Fruit fly (Drosophila melanogaster) whole organism, embryonic: ENCODE results near the gene Scox.

Source experiments
- CG10321 ChIP-seq: fragments of 200-800 bp; sonication (Bioruptor generic); IDR thresholded peaks from 2 replicates; pipeline ENCODE4 v1.3.6; 2022; ENCODE audit warnings: missing biosample characterization, missing genetic modification characterization
- CG10366 ChIP-seq: fragments of 200-800 bp; sonication (Bioruptor generic); IDR thresholded peaks from 2 replicates; pipeline ENCODE4 v1.3.6; 2022; ENCODE audit warnings: missing biosample characterization, missing genetic modification characterization
- CG10462 ChIP-seq: fragments of 200-800 bp; sonication (Bioruptor generic); optimal IDR thresholded peaks from 2 replicates; lab custom pipeline; 2016; ENCODE audit warnings: missing biosample characterization, missing genetic modification characterization
- CG10543 ChIP-seq: fragments of 200-800 bp; sonication (Bioruptor generic); optimal IDR thresholded peaks from 3 replicates; lab custom pipeline; 2017; ENCODE audit warnings: missing biosample characterization, mild to moderate bottlenecking, missing genetic modification characterization, moderate library complexity
- CG11696 ChIP-seq: fragments of 200-800 bp; sonication (Bioruptor generic); IDR thresholded peaks from 2 replicates; pipeline ENCODE4 v1.3.6; 2022; ENCODE audit warnings: missing biosample characterization, missing genetic modification characterization
- CG13424 ChIP-seq: fragments of 200-800 bp; sonication (Bioruptor generic); optimal IDR thresholded peaks from 2 replicates; lab custom pipeline; 2019; ENCODE audit warnings: missing biosample characterization, mild to moderate bottlenecking, missing genetic modification characterization, moderate library complexity
- CG13894 ChIP-seq: fragments of 200-800 bp; sonication (Bioruptor generic); optimal IDR thresholded peaks from 3 replicates; lab custom pipeline; 2018; ENCODE audit warnings: missing biosample characterization, mild to moderate bottlenecking, missing genetic modification characterization, moderate library complexity
- CG1529 ChIP-seq: fragments of 200-800 bp; sonication (Bioruptor generic); optimal IDR thresholded peaks from 3 replicates; lab custom pipeline; 2018; ENCODE audit warnings: missing biosample characterization, missing genetic modification characterization
- CG15601 ChIP-seq: fragments of 200-800 bp; sonication (Bioruptor generic); optimal IDR thresholded peaks from 3 replicates; lab custom pipeline; 2019; ENCODE audit warnings: missing biosample characterization, mild to moderate bottlenecking, missing genetic modification characterization, moderate library complexity
- CG16813 ChIP-seq: fragments of 200-800 bp; sonication (Bioruptor generic); IDR thresholded peaks from 3 replicates; pipeline ENCODE4 v1.3.6; 2022; ENCODE audit warnings: missing biosample characterization, missing genetic modification characterization; ENCODE audit not compliant: partially characterized antibody
- CG1792 ChIP-seq: fragments of 200-800 bp; sonication (Bioruptor generic); optimal IDR thresholded peaks from 2 replicates; lab custom pipeline; 2016; ENCODE audit warnings: missing biosample characterization, missing genetic modification characterization
- CG1832 ChIP-seq: fragments of 200-800 bp; sonication (Bioruptor generic); optimal IDR thresholded peaks from 2 replicates; lab custom pipeline; 2017; ENCODE audit warnings: missing biosample characterization, mild to moderate bottlenecking, missing genetic modification characterization, inconsistent platforms
- CG18619 ChIP-seq: fragments of 200-800 bp; sonication (Bioruptor generic); optimal IDR thresholded peaks from 3 replicates; lab custom pipeline; 2017; ENCODE audit warnings: missing biosample characterization, mild to moderate bottlenecking, missing genetic modification characterization
- CG31365 ChIP-seq: fragments of 200-800 bp; sonication (Bioruptor generic); optimal IDR thresholded peaks from 2 replicates; lab custom pipeline; 2018; ENCODE audit warnings: missing biosample characterization, mild to moderate bottlenecking, missing genetic modification characterization
- CG32772 ChIP-seq: fragments of 200-800 bp; sonication (Bioruptor generic); IDR thresholded peaks from 2 replicates; pipeline ENCODE4 v1.3.6; 2022; ENCODE audit warnings: missing biosample characterization, missing genetic modification characterization
- CG34224 ChIP-seq: fragments of 200-800 bp; sonication (Bioruptor generic); IDR thresholded peaks from 3 replicates; pipeline ENCODE4 v1.3.6; 2022; ENCODE audit warnings: missing biosample characterization, missing genetic modification characterization; ENCODE audit not compliant: partially characterized antibody
- CG4854 ChIP-seq: fragments of 200-800 bp; sonication (Bioruptor generic); optimal IDR thresholded peaks from 2 replicates; lab custom pipeline; 2016; ENCODE audit warnings: missing biosample characterization, missing genetic modification characterization, inconsistent platforms
- CG5245 ChIP-seq: fragments of 200-800 bp; sonication (Bioruptor generic); optimal IDR thresholded peaks from 3 replicates; lab custom pipeline; 2016; ENCODE audit warnings: missing biosample characterization, missing genetic modification characterization
- CG7963 ChIP-seq: fragments of 200-800 bp; sonication (Bioruptor generic); IDR thresholded peaks from 3 replicates; pipeline ENCODE4 v1.3.6; 2022; ENCODE audit warnings: missing biosample characterization, missing genetic modification characterization; ENCODE audit not compliant: partially characterized antibody
- CG9817 ChIP-seq: fragments of 200-800 bp; sonication (Bioruptor generic); optimal IDR thresholded peaks from 2 replicates; lab custom pipeline; 2018; ENCODE audit warnings: missing biosample characterization, mild to moderate bottlenecking, missing genetic modification characterization, moderate library complexity
- Dad ChIP-seq: fragments of 200-800 bp; sonication (Bioruptor generic); optimal IDR thresholded peaks from 3 replicates; lab custom pipeline; 2016; ENCODE audit warnings: missing biosample characterization, missing genetic modification characterization
- Deaf1 ChIP-seq: fragments of 200-800 bp; optimal IDR thresholded peaks from 3 replicates; lab custom pipeline; 2019; ENCODE audit warnings: missing biosample characterization, mild to moderate bottlenecking, missing genetic modification characterization, moderate library complexity
- Ets65A ChIP-seq: fragments of 200-800 bp; sonication (Bioruptor generic); peaks from one replicate; lab custom pipeline; 2016; ENCODE audit warnings: missing biosample characterization, missing genetic modification characterization
- Fer1 ChIP-seq: fragments of 200-800 bp; sonication (Bioruptor generic); optimal IDR thresholded peaks from 2 replicates; lab custom pipeline; 2017; ENCODE audit warnings: missing biosample characterization, mild to moderate bottlenecking, missing genetic modification characterization
- Hand ChIP-seq: fragments of 200-800 bp; sonication (Bioruptor generic); optimal IDR thresholded peaks from 2 replicates; lab custom pipeline; 2017; ENCODE audit warnings: mild to moderate bottlenecking, missing biosample characterization, missing genetic modification reagents, missing genetic modification characterization
- Lim3 ChIP-seq: fragments of 200-800 bp; sonication (Bioruptor generic); IDR thresholded peaks from 2 replicates; pipeline ENCODE4 v1.3.6; 2022; ENCODE audit warnings: missing biosample characterization, missing genetic modification characterization
- MESR4 ChIP-seq: fragments of 200-800 bp; sonication (Bioruptor generic); optimal IDR thresholded peaks from 2 replicates; lab custom pipeline; 2018; ENCODE audit warnings: missing biosample characterization, mild to moderate bottlenecking, missing genetic modification characterization, moderate library complexity
- Med ChIP-seq: fragments of 200-800 bp; sonication (Bioruptor generic); peaks from one replicate; lab custom pipeline; 2016; ENCODE audit warnings: missing biosample characterization, missing genetic modification characterization, mild to moderate bottlenecking, inconsistent platforms, moderate library complexity
- NC2β ChIP-seq: fragments of 200-800 bp; sonication (Bioruptor generic); optimal IDR thresholded peaks from 2 replicates; lab custom pipeline; 2016; ENCODE audit warnings: missing biosample characterization, missing genetic modification characterization
- Ssrp ChIP-seq: fragments of 200-800 bp; sonication (Bioruptor generic); optimal IDR thresholded peaks from 2 replicates; lab custom pipeline; 2018; ENCODE audit warnings: missing biosample characterization, mild to moderate bottlenecking, missing genetic modification characterization, moderate library complexity
- ap ChIP-seq: fragments of 200-800 bp; sonication (Bioruptor generic); IDR thresholded peaks from 2 replicates; pipeline ENCODE4 v1.3.6; 2022; ENCODE audit warnings: missing biosample characterization, missing genetic modification characterization
- ash1 ChIP-seq: fragments of 200-800 bp; sonication (Bioruptor generic); optimal IDR thresholded peaks from 2 replicates; lab custom pipeline; 2018; ENCODE audit warnings: missing biosample characterization, mild to moderate bottlenecking, missing genetic modification characterization
- bab2 ChIP-seq: fragments of 200-800 bp; sonication (Bioruptor generic); optimal IDR thresholded peaks from 2 replicates; lab custom pipeline; 2016; ENCODE audit warnings: missing biosample characterization, missing genetic modification characterization
- btn ChIP-seq: fragments of 200-800 bp; sonication (Bioruptor generic); optimal IDR thresholded peaks from 2 replicates; lab custom pipeline; 2016; ENCODE audit warnings: missing biosample characterization, missing genetic modification characterization
- crol ChIP-seq: fragments of 200-800 bp; sonication (Bioruptor generic); IDR thresholded peaks from 2 replicates; pipeline ENCODE4 v1.3.6; 2022; ENCODE audit warnings: missing biosample characterization, missing genetic modification characterization
- emc ChIP-seq: fragments of 200-800 bp; sonication (Bioruptor generic); optimal IDR thresholded peaks from 2 replicates; lab custom pipeline; 2016; ENCODE audit warnings: missing biosample characterization, missing genetic modification characterization
- eve ChIP-seq, 2 experiments: fragments of >200 bp; optimal IDR thresholded peaks; 2 replicates each; lab custom pipeline; 2017; ENCODE audit warnings: missing biosample characterization in 2 of 2, missing genetic modification characterization in 2 of 2
- gfzf ChIP-seq: fragments of 200-800 bp; sonication (Bioruptor generic); optimal IDR thresholded peaks from 2 replicates; lab custom pipeline; 2016; ENCODE audit warnings: missing biosample characterization, mild to moderate bottlenecking, missing genetic modification characterization, moderate library complexity
- hb ChIP-seq: fragments of 200-800 bp; sonication (Bioruptor generic); IDR thresholded peaks from 3 replicates; pipeline ENCODE4 v1.3.6; 2022; ENCODE audit warnings: missing biosample characterization, missing genetic modification characterization; ENCODE audit not compliant: partially characterized antibody
- lab ChIP-seq: fragments of 200-800 bp; sonication (Bioruptor generic); optimal IDR thresholded peaks from 3 replicates; lab custom pipeline; 2017; ENCODE audit warnings: missing biosample characterization, missing genetic modification characterization, mild to moderate bottlenecking, moderate library complexity, missing genetic modification reagents
- lmd ChIP-seq: fragments of 200-800 bp; sonication (Bioruptor generic); IDR thresholded peaks from 2 replicates; pipeline ENCODE4 v1.3.6; 2022; ENCODE audit warnings: missing biosample characterization, missing genetic modification characterization
- pan ChIP-seq, 4 experiments: fragments of >200 bp in 3 of 4; fragments of 200-800 bp in 1 of 4; sonication (Bioruptor generic) in 1 of 4; optimal IDR thresholded peaks in 3 of 4; IDR thresholded peaks in 1 of 4; 2 replicates each; pipeline versions ENCODE4 v1.3.6 to Lab custom; 2017 to 2022; ENCODE audit warnings: missing biosample characterization in 2 of 4, missing genetic modification characterization in 2 of 4, mixed read lengths in 1 of 4
- psq ChIP-seq: fragments of 200-800 bp; sonication (Bioruptor generic); optimal IDR thresholded peaks from 2 replicates; lab custom pipeline; 2017; ENCODE audit warnings: missing biosample characterization, missing genetic modification characterization
- rib ChIP-seq: fragments of 200-800 bp; sonication (Bioruptor generic); IDR thresholded peaks from 2 replicates; pipeline ENCODE4 v1.3.6; 2022; ENCODE audit warnings: missing biosample characterization, missing genetic modification characterization
- row ChIP-seq: fragments of 200-800 bp; sonication (Bioruptor generic); IDR thresholded peaks from 3 replicates; pipeline ENCODE4 v1.3.6; 2022; ENCODE audit warnings: missing biosample characterization, missing genetic modification characterization
- salm ChIP-seq: fragments of 200-800 bp; sonication (Bioruptor generic); optimal IDR thresholded peaks from 2 replicates; lab custom pipeline; 2018; ENCODE audit warnings: missing biosample characterization, mild to moderate bottlenecking, missing genetic modification characterization
- sna ChIP-seq: fragments of 200-800 bp; sonication (Bioruptor generic); IDR thresholded peaks from 2 replicates; pipeline ENCODE4 v1.3.6; 2022; ENCODE audit warnings: missing biosample characterization, missing genetic modification characterization; ENCODE audit not compliant: partially characterized antibody
- stc ChIP-seq: fragments of 200-800 bp; sonication (Bioruptor generic); IDR thresholded peaks from 2 replicates; pipeline ENCODE4 v1.3.6; 2022; ENCODE audit warnings: missing biosample characterization, missing genetic modification characterization
- tio ChIP-seq: fragments of 200-800 bp; sonication (Bioruptor generic); optimal IDR thresholded peaks from 2 replicates; lab custom pipeline; 2017; ENCODE audit warnings: missing biosample characterization, missing genetic modification characterization, inconsistent platforms
- tup ChIP-seq: fragments of 200-800 bp; sonication (Bioruptor generic); optimal IDR thresholded peaks from 2 replicates; lab custom pipeline; 2016; ENCODE audit warnings: missing biosample characterization, mild to moderate bottlenecking, missing genetic modification characterization, moderate library complexity

Scox gene

DNA sequence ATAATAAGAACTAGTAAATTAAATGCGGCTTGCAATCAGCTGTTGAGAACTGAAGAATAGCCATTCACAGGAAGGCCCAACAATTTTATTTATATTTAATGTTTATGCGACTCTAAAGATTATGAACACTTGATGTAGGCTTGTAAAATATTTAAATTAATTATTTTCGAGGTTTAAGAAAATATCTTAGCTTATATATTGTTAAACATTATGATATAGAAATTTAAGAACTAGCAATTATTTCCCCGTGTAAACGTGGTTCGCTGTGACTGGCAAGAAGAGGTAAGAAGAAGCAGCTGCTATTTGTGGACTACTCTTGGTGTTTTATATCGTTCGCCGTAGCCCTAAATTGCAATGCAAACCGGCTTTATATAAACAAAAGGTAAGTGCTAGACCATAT is 23.4 kb downstream of the Scox start, which contains the start of the genes mRpL24 and betaggt-I (continued):
- TF ChIP-seq psq (peak; percentile 85), Deaf1 (tag; lab: Kevin White, UChicago) (peak; percentile 81), MESR4 (GFP tag; lab: Kevin White, UChicago) (peak; percentile 77), tup (GFP tag; lab: Kevin White, UChicago) (peak; percentile 75), CG10462 (GFP tag; lab: Kevin White, UChicago) (peak; percentile 91), CG5245 (GFP tag; lab: Kevin White, UChicago) (peak; percentile 86), Med (GFP tag; lab: Kevin White, UChicago) (peak; percentile 92), CG10543 (GFP tag; lab: Kevin White, UChicago) (peak; percentile 94), CG13424 (peak; percentile 98), CG11696 (GFP tag; lab: Robert Waterston, UW) (peak; percentile 91), emc (GFP tag; lab: Kevin White, UChicago) (peak; percentile 45), ap (GFP tag; lab: Robert Waterston, UW) (peak; percentile 96), eve (GFP tag; optimal IDR thresholded peaks at IDR 0.05; lab: Kevin White, UChicago) (no peak), btn (GFP tag; lab: Kevin White, UChicago) (no peak), Ets65A (GFP tag; lab: Kevin White, UChicago) (peak; percentile 94), CG1792 (GFP tag; lab: Kevin White, UChicago) (peak; percentile 62), CG1832 (GFP tag; lab: Kevin White, UChicago) (no peak), row (GFP tag; lab: Robert Waterston, UW) (peak; percentile 99), NC2β (GFP tag; lab: Kevin White, UChicago) (peak; percentile 82), CG15601 (peak; percentile 96), lab (GFP tag; lab: Kevin White, UChicago) (peak; percentile 97), CG32772 (GFP tag; lab: Robert Waterston, UW) (peak; percentile 96), Dad (GFP tag; lab: Kevin White, UChicago) (peak; percentile 49), CG4854 (GFP tag; lab: Kevin White, UChicago) (peak; percentile 87), CG31365 (tag; lab: Kevin White, UChicago) (peak; percentile 66), CG1529 (GFP tag; lab: Kevin White, UChicago) (peak; percentile 89), Hand (GFP tag; lab: Kevin White, UChicago) (peak; percentile 77), rib (peak; percentile 92), pan (optimal IDR thresholded peaks at IDR 0.05; lab: Kevin White, UChicago) (no peak), pan (GFP tag; optimal IDR thresholded peaks at IDR 0.05 in 1 of 2, IDR thresholded peaks at IDR 0.05 in 1 of 2) (peak in 1 of 2 experiments; percentile 99), stc (GFP tag; lab: Robert Waterston, UW) (peak; percentile 97), Ssrp (tag; lab: Kevin White, UChicago) (peak; percentile 97), CG16813 (no peak), hb (GFP tag; lab: Robert Waterston, UW) (no peak), CG34224 (GFP tag; lab: Robert Waterston, UW) (no peak), bab2 (peak; percentile 72), CG13894 (tag; lab: Kevin White, UChicago) (peak; percentile 96), Lim3 (GFP tag; lab: Robert Waterston, UW) (peak; percentile 75; the same call in 1 of the 2 replicates), CG10366 (GFP tag; lab: Robert Waterston, UW) (peak; percentile 97), tio (GFP tag; lab: Kevin White, UChicago) (peak; percentile 91), lmd (peak; percentile 95), crol (GFP tag; lab: Robert Waterston, UW) (peak; percentile 62), CG10321 (peak; percentile 81), gfzf (GFP tag; lab: Kevin White, UChicago) (no peak), CG7963 (no peak), CG9817 (tag; lab: Kevin White, UChicago) (peak; percentile 98), CG18619 (GFP tag; lab: Kevin White, UChicago) (peak; percentile 93), salm (tag; lab: Kevin White, UChicago) (peak; percentile 93), sna (0 out of 2 replicates have a peak, but pooled peaks have one; percentile 19), ash1 (GFP tag; lab: Kevin White, UChicago) (peak; percentile 25), Fer1 (GFP tag; lab: Kevin White, UChicago) (peak; percentile 96)
